Worm (Caenorhabditis elegans) whole organism, L1 larva: ENCODE data around the gene Y32B12A.5.

ENCODE experiments used
- C04F5.9 ChIP-seq: sonication (generic microtip); optimal IDR thresholded peaks from 2 replicates; lab custom pipeline; 2016; ENCODE audit warnings: missing genetic modification characterization, missing compliant biosample characterization
- C34B4.2 ChIP-seq: sonication (generic microtip); optimal IDR thresholded peaks from 2 replicates; lab custom pipeline; 2017; ENCODE audit warnings: mild to moderate bottlenecking, missing genetic modification characterization, missing compliant biosample characterization
- Y116A8C.19 ChIP-seq: sonication (generic microtip); optimal IDR thresholded peaks from 2 replicates; lab custom pipeline; 2016; ENCODE audit warnings: missing compliant biosample characterization, missing genetic modification characterization, borderline replicate concordance
- ama-1 ChIP-seq: fragments of 150-350 bp; optimal IDR thresholded peaks from 2 replicates; lab custom pipeline; 2014
- blmp-1 ChIP-seq: fragments of 150-350 bp; optimal IDR thresholded peaks from 2 replicates; lab custom pipeline; 2014; ENCODE audit warnings: missing biosample characterization, missing genetic modification characterization
- ceh-82 ChIP-seq, 3 experiments: fragments of 150-350 bp in 1 of 3; sonication (generic microtip) in 2 of 3; optimal IDR thresholded peaks; 2 replicates each; lab custom pipeline; 2014 to 2017; ENCODE audit warnings: missing biosample characterization in 3 of 3, missing genetic modification characterization in 3 of 3
- ceh-88 ChIP-seq: fragments of 200-800 bp; sonication (Bioruptor generic); IDR thresholded peaks from 2 replicates; pipeline ENCODE4 v1.3.6; 2022; ENCODE audit warnings: missing genetic modification characterization, missing compliant biosample characterization
- dsc-1 ChIP-seq: sonication (generic microtip); optimal IDR thresholded peaks from 2 replicates; lab custom pipeline; 2016; ENCODE audit warnings: mild to moderate bottlenecking, missing genetic modification characterization, missing compliant biosample characterization
- egl-13 ChIP-seq: sonication (generic microtip); optimal IDR thresholded peaks from 2 replicates; lab custom pipeline; 2016; ENCODE audit warnings: missing genotype, missing genetic modification reagents, missing genetic modification characterization, missing compliant biosample characterization
- egl-27 ChIP-seq, 2 experiments: fragments of 150-350 bp in 1 of 2; sonication (generic microtip); optimal IDR thresholded peaks; 3 replicates each; lab custom pipeline; 2017 to 2018; ENCODE audit warnings: missing biosample characterization in 2 of 2, missing genetic modification characterization in 2 of 2, missing genetic modification reagents in 2 of 2
- elt-3 ChIP-seq, 6 experiments: fragments of 150-350 bp in 1 of 6; sonication (generic microtip); optimal IDR thresholded peaks; 2 replicates each; lab custom pipeline; 2017 to 2018; ENCODE audit warnings: missing biosample characterization in 6 of 6, missing genetic modification characterization in 6 of 6, inconsistent platforms in 1 of 6
- fkh-8 ChIP-seq: sonication (generic microtip); optimal IDR thresholded peaks from 2 replicates; lab custom pipeline; 2016; ENCODE audit warnings: mild to moderate bottlenecking, missing genetic modification characterization, missing compliant biosample characterization
- isw-1 ChIP-seq: fragments of 200-800 bp; sonication (Bioruptor generic); IDR thresholded peaks from 2 replicates; pipeline ENCODE4 v1.3.6; 2022; ENCODE audit warnings: missing genetic modification characterization, missing compliant biosample characterization
- lin-13 ChIP-seq: fragments of 150-350 bp; optimal IDR thresholded peaks from 2 replicates; lab custom pipeline; 2014; ENCODE audit warnings: missing biosample characterization, missing genetic modification reagents, missing genetic modification characterization
- lin-35 ChIP-seq, 2 experiments: fragments of 150-350 bp; optimal IDR thresholded peaks; 2 replicates each; lab custom pipeline; 2014; ENCODE audit warnings: missing biosample characterization in 2 of 2, missing genetic modification characterization in 2 of 2, missing genetic modification reagents in 2 of 2
- lir-3 ChIP-seq: sonication (generic microtip); optimal IDR thresholded peaks from 2 replicates; lab custom pipeline; 2016; ENCODE audit warnings: mild to moderate bottlenecking, missing genetic modification characterization, moderate library complexity, missing compliant biosample characterization; ENCODE audit not compliant: poor library complexity
- nhr-19 ChIP-seq: fragments of 200-800 bp; sonication (Bioruptor generic); conservative IDR thresholded peaks from 2 replicates; pipeline ENCODE4 v1.3.6; 2022; ENCODE audit warnings: missing genetic modification characterization, missing compliant biosample characterization
- nhr-77 ChIP-seq: fragments of 150-350 bp; optimal IDR thresholded peaks from 2 replicates; lab custom pipeline; 2014; ENCODE audit warnings: missing biosample characterization, missing genetic modification characterization
- snpc-4 ChIP-seq: fragments of 150-350 bp; optimal IDR thresholded peaks from 2 replicates; lab custom pipeline; 2014; ENCODE audit warnings: missing biosample characterization, missing genetic modification characterization
- sptf-1 ChIP-seq: fragments of 150-350 bp; optimal IDR thresholded peaks from 2 replicates; lab custom pipeline; 2014; ENCODE audit warnings: missing biosample characterization, missing genetic modification characterization
- sup-37 ChIP-seq: fragments of 200-800 bp; sonication (Bioruptor generic); optimal IDR thresholded peaks from 2 replicates; lab custom pipeline; 2018; ENCODE audit warnings: mild to moderate bottlenecking, missing genetic modification characterization, missing compliant biosample characterization
- unc-130 ChIP-seq: fragments of 150-350 bp; optimal IDR thresholded peaks from 2 replicates; lab custom pipeline; 2017; ENCODE audit warnings: missing biosample characterization, missing genetic modification characterization, inconsistent platforms
- unc-86 ChIP-seq: sonication (generic microtip); optimal IDR thresholded peaks from 2 replicates; lab custom pipeline; 2016; ENCODE audit warnings: missing genetic modification characterization, missing compliant biosample characterization
- unc-98 ChIP-seq: fragments of 200-800 bp; sonication (Bioruptor generic); IDR thresholded peaks from 2 replicates; pipeline ENCODE4 v1.3.6; 2022; ENCODE audit warnings: missing genetic modification characterization, missing compliant biosample characterization
- ztf-4 ChIP-seq: fragments of 150-350 bp; optimal IDR thresholded peaks from 2 replicates; lab custom pipeline; 2014; ENCODE audit warnings: missing biosample characterization, missing genetic modification characterization

Y32B12A.5 gene

ce11 chrV:16445676-16446075, 41.7 kb downstream of the Y32B12A.5 start, which contains the start of gene T08G3.6:
T08G3.6 (plus strand) TSS chrV:16445976.
- TF ChIP-seq sup-37 (no peak), unc-98 (GFP tag; lab: Robert Waterston, UW) (no peak), C04F5.9 (tag; lab: Kevin White, UChicago) (no peak), sptf-1 (no peak), ztf-4 (tag; lab: Kevin White, UChicago) (no peak), snpc-4 (tag; lab: Kevin White, UChicago) (no peak), ama-1 (lab: Kevin White, UChicago) (no peak), lir-3 (tag; lab: Kevin White, UChicago) (no peak), ceh-88 (GFP tag; lab: Robert Waterston, UW) (no peak), C34B4.2 (tag; lab: Kevin White, UChicago) (no peak), isw-1 (no peak), egl-13 (tag; lab: Kevin White, UChicago) (no peak), nhr-19 (GFP tag; lab: Robert Waterston, UW) (no peak), unc-130 (tag; lab: Kevin White, UChicago) (no peak)

DNA sequence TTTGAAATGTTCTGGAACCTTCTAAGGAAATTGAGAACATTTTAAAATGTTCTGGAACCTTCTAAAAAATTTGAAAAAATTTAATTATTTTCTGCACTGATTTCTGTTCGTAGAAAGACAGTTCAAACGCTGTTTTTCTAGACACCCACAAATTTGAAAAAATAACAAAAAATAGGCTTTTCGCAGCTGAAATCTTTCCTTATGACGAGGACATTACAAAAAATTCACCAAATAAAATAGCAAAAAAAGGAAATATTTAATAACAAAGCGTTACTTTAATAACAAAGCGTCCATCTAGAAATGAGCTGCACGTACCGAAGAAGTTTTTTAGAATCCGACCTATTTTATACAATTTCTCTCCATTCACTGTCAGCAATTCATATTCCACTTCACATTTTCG, 43.7 kb downstream of the Y32B12A.5 start, which contains the start of gene srh-141:
TSS of gene srh-141 (plus strand) at position 301 of the 400 bp plus-strand sequence.
- TF ChIP-seq C04F5.9 (tag; lab: Kevin White, UChicago) (no peak), dsc-1 (tag; lab: Kevin White, UChicago) (no peak), nhr-77 (no peak), elt-3 (tag; optimal IDR thresholded peaks at IDR 0.05; lab: Kevin White, UChicago) (no peak), ztf-4 (tag; lab: Kevin White, UChicago) (no peak), egl-27 (tag; optimal IDR thresholded peaks at IDR 0.05; lab: Kevin White, UChicago) (no peak), Y116A8C.19 (tag; lab: Kevin White, UChicago) (no peak), unc-86 (tag; lab: Kevin White, UChicago) (no peak), lin-35 (GFP tag; optimal IDR thresholded peaks at IDR 0.05; lab: Kevin White, UChicago) (no peak), blmp-1 (tag; lab: Kevin White, UChicago) (no peak), ceh-82 (tag; optimal IDR thresholded peaks at IDR 0.05; lab: Kevin White, UChicago) (no peak), isw-1 (no peak), sptf-1 (no peak), nhr-19 (GFP tag; lab: Robert Waterston, UW) (no peak)

DNA sequence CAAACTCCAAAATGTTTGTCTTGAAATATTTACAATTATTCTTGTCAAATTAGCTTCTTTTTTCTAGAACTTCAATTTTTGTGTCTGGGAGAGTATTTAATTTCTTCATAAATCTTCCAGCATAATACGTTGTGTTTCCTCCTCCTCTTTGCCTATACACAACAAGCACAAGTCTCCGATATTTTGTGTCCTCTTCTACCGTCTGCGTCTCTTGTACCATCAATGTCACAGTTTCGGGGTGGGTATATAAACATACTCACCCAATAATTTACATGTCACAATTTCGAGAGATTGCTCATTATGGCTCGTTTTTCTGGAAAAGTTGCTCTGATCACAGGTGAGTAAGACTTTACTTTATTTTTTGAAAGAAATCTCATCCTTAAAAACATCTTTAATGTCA, 49.8 kb downstream of the Y32B12A.5 start, which contains the start of gene F26D2.15:
TSS of gene F26D2.15 (plus strand) at position 301 of the 400 bp plus-strand sequence.
- TF ChIP-seq lin-13: no peak
- TF ChIP-seq fkh-8: no peak
